Fruit fly (Drosophila melanogaster) whole organism, embryonic: Measurements from ENCODE around the gene eIF4E5.
A peak's percentile ranks its signal among the peaks of the same experiment; 100 is the strongest.

ENCODE experiments used
- Ada2b ChIP-seq: fragments of 200-800 bp; sonication (Bioruptor generic); IDR thresholded peaks from 2 replicates; pipeline ENCODE4 v1.3.6; 2022; ENCODE audit warnings: missing biosample characterization, missing genetic modification characterization
- Adf1 ChIP-seq: fragments of 200-800 bp; sonication (Bioruptor generic); IDR thresholded peaks from 2 replicates; pipeline ENCODE4 v1.3.6; 2022; ENCODE audit warnings: missing biosample characterization, missing genetic modification characterization
- B-H2 ChIP-seq: fragments of 200-800 bp; sonication (Bioruptor generic); optimal IDR thresholded peaks from 2 replicates; lab custom pipeline; 2018; ENCODE audit warnings: missing biosample characterization, mild to moderate bottlenecking, missing genetic modification characterization
- BtbVII ChIP-seq: fragments of 200-800 bp; sonication (Bioruptor generic); optimal IDR thresholded peaks from 3 replicates; lab custom pipeline; 2017; ENCODE audit warnings: missing biosample characterization, mild to moderate bottlenecking, missing genetic modification characterization
- Bteb2 ChIP-seq: fragments of 200-800 bp; sonication (Bioruptor generic); optimal IDR thresholded peaks from 2 replicates; lab custom pipeline; 2016; ENCODE audit warnings: missing biosample characterization, missing genetic modification characterization
- CG10209 ChIP-seq: fragments of 200-800 bp; sonication (Bioruptor generic); optimal IDR thresholded peaks from 3 replicates; lab custom pipeline; 2017; ENCODE audit warnings: missing biosample characterization, mild to moderate bottlenecking, missing genetic modification characterization, missing genetic modification reagents
- CG10366 ChIP-seq: fragments of 200-800 bp; sonication (Bioruptor generic); IDR thresholded peaks from 2 replicates; pipeline ENCODE4 v1.3.6; 2022; ENCODE audit warnings: missing biosample characterization, missing genetic modification characterization
- CG11560 ChIP-seq: fragments of 200-800 bp; sonication (Bioruptor generic); IDR thresholded peaks from 3 replicates; pipeline ENCODE4 v1.3.6; 2022; ENCODE audit warnings: missing biosample characterization, missing genetic modification characterization
- CG12155 ChIP-seq: fragments of 200-800 bp; sonication (Bioruptor generic); optimal IDR thresholded peaks from 3 replicates; lab custom pipeline; 2016; ENCODE audit warnings: missing biosample characterization, missing genetic modification characterization
- CG12236 ChIP-seq: fragments of 200-800 bp; sonication (Bioruptor generic); optimal IDR thresholded peaks from 2 replicates; lab custom pipeline; 2016; ENCODE audit warnings: missing biosample characterization, missing genetic modification characterization
- CG15514 ChIP-seq: fragments of 200-800 bp; sonication (Bioruptor generic); optimal IDR thresholded peaks from 3 replicates; lab custom pipeline; 2017; ENCODE audit warnings: missing biosample characterization, missing genetic modification characterization, mild to moderate bottlenecking, moderate library complexity, missing genetic modification reagents
- CG16815 ChIP-seq: fragments of 200-800 bp; sonication (Bioruptor generic); optimal IDR thresholded peaks from 3 replicates; lab custom pipeline; 2017; ENCODE audit warnings: missing biosample characterization, mild to moderate bottlenecking, missing genetic modification characterization
- CG17359 ChIP-seq: fragments of 200-800 bp; sonication (Bioruptor generic); optimal IDR thresholded peaks from 3 replicates; lab custom pipeline; 2018; ENCODE audit warnings: missing biosample characterization, mild to moderate bottlenecking, missing genetic modification characterization, moderate library complexity
- CG17829 ChIP-seq: fragments of 200-800 bp; optimal IDR thresholded peaks from 2 replicates; lab custom pipeline; 2019; ENCODE audit warnings: missing biosample characterization, mild to moderate bottlenecking, missing genetic modification characterization, moderate library complexity
- CG2129 ChIP-seq: fragments of 200-800 bp; sonication (Bioruptor generic); IDR thresholded peaks from 2 replicates; pipeline ENCODE4 v1.3.6; 2022; ENCODE audit warnings: missing biosample characterization, missing genetic modification characterization; ENCODE audit not compliant: partially characterized antibody
- CG30431 ChIP-seq: fragments of 200-800 bp; sonication (Bioruptor generic); optimal IDR thresholded peaks from 2 replicates; lab custom pipeline; 2017; ENCODE audit warnings: missing biosample characterization, missing genetic modification characterization
- CG34376 ChIP-seq: fragments of 200-800 bp; sonication (Bioruptor generic); optimal IDR thresholded peaks from 2 replicates; lab custom pipeline; 2018; ENCODE audit warnings: missing biosample characterization, mild to moderate bottlenecking, missing genetic modification characterization
- CG43689 ChIP-seq: fragments of 200-800 bp; sonication (Bioruptor generic); IDR thresholded peaks from 2 replicates; pipeline ENCODE4 v1.3.6; 2022; ENCODE audit warnings: missing biosample characterization, missing genetic modification characterization
- CG7357 ChIP-seq: fragments of 200-800 bp; sonication (Bioruptor generic); IDR thresholded peaks from 3 replicates; pipeline ENCODE4 v1.3.6; 2022; ENCODE audit warnings: missing biosample characterization, missing genetic modification characterization
- CG7372 ChIP-seq: fragments of 200-800 bp; sonication (Bioruptor generic); IDR thresholded peaks from 2 replicates; pipeline ENCODE4 v1.3.6; 2022; ENCODE audit warnings: missing biosample characterization, missing genetic modification characterization
- CG7839 ChIP-seq: fragments of 200-800 bp; sonication (Bioruptor generic); optimal IDR thresholded peaks from 3 replicates; lab custom pipeline; 2018; ENCODE audit warnings: missing biosample characterization, mild to moderate bottlenecking, missing genetic modification characterization, moderate library complexity
- CG8924 ChIP-seq: fragments of 200-800 bp; optimal IDR thresholded peaks from 3 replicates; lab custom pipeline; 2019; ENCODE audit warnings: missing biosample characterization, mild to moderate bottlenecking, missing genetic modification characterization, moderate library complexity
- CG9215 ChIP-seq: fragments of 200-800 bp; sonication (Bioruptor generic); IDR thresholded peaks from 2 replicates; pipeline ENCODE4 v1.3.6; 2022; ENCODE audit warnings: missing biosample characterization, missing genetic modification characterization
- CG9817 ChIP-seq: fragments of 200-800 bp; sonication (Bioruptor generic); optimal IDR thresholded peaks from 2 replicates; lab custom pipeline; 2018; ENCODE audit warnings: missing biosample characterization, mild to moderate bottlenecking, missing genetic modification characterization, moderate library complexity
- Deaf1 ChIP-seq: fragments of 200-800 bp; optimal IDR thresholded peaks from 3 replicates; lab custom pipeline; 2019; ENCODE audit warnings: missing biosample characterization, mild to moderate bottlenecking, missing genetic modification characterization, moderate library complexity
- E2f2 ChIP-seq: fragments of 200-800 bp; sonication (Bioruptor generic); IDR thresholded peaks from 2 replicates; pipeline ENCODE4 v1.3.6; 2022; ENCODE audit warnings: missing biosample characterization, missing genetic modification characterization
- GATAe ChIP-seq: fragments of 200-800 bp; sonication (Bioruptor generic); conservative IDR thresholded peaks from 2 replicates; pipeline ENCODE4 v1.3.6; 2022; ENCODE audit warnings: missing biosample characterization, missing genetic modification characterization
- Gug ChIP-seq: fragments of 200-800 bp; sonication (Bioruptor generic); IDR thresholded peaks from 4 replicates; pipeline ENCODE4 v1.3.6; 2022; ENCODE audit warnings: missing biosample characterization, missing genetic modification characterization
- HLH54F ChIP-seq: fragments of 200-800 bp; sonication (Bioruptor generic); optimal IDR thresholded peaks from 3 replicates; lab custom pipeline; 2016; ENCODE audit warnings: missing biosample characterization, missing genetic modification characterization
- Jarid2 ChIP-seq: fragments of 200-800 bp; sonication (Bioruptor generic); optimal IDR thresholded peaks from 3 replicates; lab custom pipeline; 2017; ENCODE audit warnings: mild to moderate bottlenecking, missing biosample characterization, missing genetic modification reagents, missing genetic modification characterization
- Lhr ChIP-seq: fragments of 200-800 bp; sonication (Bioruptor generic); optimal IDR thresholded peaks from 3 replicates; lab custom pipeline; 2017; ENCODE audit warnings: mild to moderate bottlenecking, missing biosample characterization, missing genetic modification reagents, missing genetic modification characterization
- Sin3A ChIP-seq: fragments of >200 bp; optimal IDR thresholded peaks from 2 replicates; lab custom pipeline; 2018
- Ssrp ChIP-seq: fragments of 200-800 bp; sonication (Bioruptor generic); optimal IDR thresholded peaks from 2 replicates; lab custom pipeline; 2018; ENCODE audit warnings: missing biosample characterization, mild to moderate bottlenecking, missing genetic modification characterization, moderate library complexity
- Xbp1 ChIP-seq: fragments of 200-800 bp; sonication (Bioruptor generic); optimal IDR thresholded peaks from 3 replicates; lab custom pipeline; 2016; ENCODE audit warnings: missing biosample characterization, mild to moderate bottlenecking, missing genetic modification characterization
- Xrp1 ChIP-seq: fragments of 200-800 bp; sonication (Bioruptor generic); IDR thresholded peaks from 2 replicates; pipeline ENCODE4 v1.3.6; 2022; ENCODE audit warnings: missing biosample characterization, missing genetic modification characterization
- br ChIP-seq: fragments of >200 bp; optimal IDR thresholded peaks from 2 replicates; lab custom pipeline; 2017
- chif ChIP-seq, 2 experiments: fragments of 200-800 bp; sonication (Bioruptor generic); optimal IDR thresholded peaks; 3 replicates each; lab custom pipeline; 2016; ENCODE audit warnings: missing biosample characterization in 2 of 2, missing genetic modification characterization in 2 of 2
- crol ChIP-seq: fragments of 200-800 bp; sonication (Bioruptor generic); IDR thresholded peaks from 2 replicates; pipeline ENCODE4 v1.3.6; 2022; ENCODE audit warnings: missing biosample characterization, missing genetic modification characterization
- dpn ChIP-seq, 2 experiments: fragments of 200-800 bp; sonication (Bioruptor generic); optimal IDR thresholded peaks; 3 replicates each; lab custom pipeline; 2016; ENCODE audit warnings: missing biosample characterization in 2 of 2, missing genetic modification characterization in 2 of 2
- fd3F ChIP-seq: fragments of 200-800 bp; sonication (Bioruptor generic); optimal IDR thresholded peaks from 2 replicates; lab custom pipeline; 2018; ENCODE audit warnings: missing biosample characterization, mild to moderate bottlenecking, missing genetic modification characterization, moderate library complexity
- gem ChIP-seq: fragments of 200-800 bp; sonication (Bioruptor generic); optimal IDR thresholded peaks from 2 replicates; lab custom pipeline; 2019; ENCODE audit warnings: missing biosample characterization, mild to moderate bottlenecking, missing genetic modification characterization, moderate library complexity
- ham ChIP-seq: fragments of 200-800 bp; sonication (Bioruptor generic); IDR thresholded peaks from 2 replicates; pipeline ENCODE4 v1.3.6; 2022; ENCODE audit warnings: missing biosample characterization, missing genetic modification characterization
- nmo ChIP-seq: fragments of 200-800 bp; sonication (Bioruptor generic); optimal IDR thresholded peaks from 2 replicates; lab custom pipeline; 2018; ENCODE audit warnings: missing biosample characterization, mild to moderate bottlenecking, missing genetic modification characterization, moderate library complexity
- onecut ChIP-seq: fragments of 200-800 bp; sonication (Bioruptor generic); IDR thresholded peaks from 2 replicates; pipeline ENCODE4 v1.3.6; 2022; ENCODE audit warnings: missing biosample characterization, missing genetic modification characterization
- org-1 ChIP-seq: fragments of 200-800 bp; sonication (Bioruptor generic); optimal IDR thresholded peaks from 2 replicates; lab custom pipeline; 2017; ENCODE audit warnings: missing biosample characterization, missing genetic modification characterization
- pnt ChIP-seq: fragments of 200-800 bp; sonication (Bioruptor generic); optimal IDR thresholded peaks from 3 replicates; lab custom pipeline; 2016; ENCODE audit warnings: missing biosample characterization, missing genetic modification characterization
- psq ChIP-seq: fragments of 200-800 bp; sonication (Bioruptor generic); optimal IDR thresholded peaks from 2 replicates; lab custom pipeline; 2017; ENCODE audit warnings: missing biosample characterization, missing genetic modification characterization
- repo ChIP-seq: fragments of 200-800 bp; sonication (Bioruptor generic); optimal IDR thresholded peaks from 2 replicates; lab custom pipeline; 2016; ENCODE audit warnings: missing biosample characterization, missing genetic modification characterization
- seq ChIP-seq: fragments of 200-800 bp; sonication (Bioruptor generic); IDR thresholded peaks from 2 replicates; pipeline ENCODE4 v1.3.6; 2022; ENCODE audit warnings: missing biosample characterization, missing genetic modification characterization
- slbo ChIP-seq: fragments of 200-800 bp; sonication (Bioruptor generic); IDR thresholded peaks from 2 replicates; pipeline ENCODE4 v1.3.6; 2022; ENCODE audit warnings: missing biosample characterization, missing genetic modification characterization
- so ChIP-seq: fragments of 200-800 bp; sonication (Bioruptor generic); IDR thresholded peaks from 3 replicates; pipeline ENCODE4 v1.3.6; 2022; ENCODE audit warnings: missing biosample characterization, missing genetic modification characterization

eIF4E5 gene

dm6 chr3L:7863766-7864305 is 30.8 kb upstream of the eIF4E5 start (continued):
- TF ChIP-seq Xbp1 (GFP tag; lab: Kevin White, UChicago) (peak; percentile 49), ham (0 out of 2 replicates have a peak, but pooled peaks have one; percentile 10), B-H2 (GFP tag; lab: Kevin White, UChicago) (peak; percentile 12), CG10366 (peak; percentile 43; the same call in 1 of the 2 replicates), crol (peak; percentile 50), so (GFP tag; lab: Robert Waterston, UW) (peak; percentile 58; the same call in 2 of the 3 replicates), CG2129 (GFP tag; lab: Robert Waterston, UW) (no peak), CG15514 (peak; percentile 41), Adf1 (GFP tag; lab: Robert Waterston, UW) (peak; percentile 57), CG12236 (no peak), Ssrp (tag; lab: Kevin White, UChicago) (peak; percentile 33), BtbVII (peak; percentile 63), dpn (GFP tag; optimal IDR thresholded peaks at IDR 0.05; lab: Kevin White, UChicago) (peak; percentile 9 to 67), CG16815 (peak; percentile 44), CG8924 (tag; lab: Kevin White, UChicago) (peak; percentile 67), onecut (peak; percentile 21; the same call in 1 of the 2 replicates), fd3F (GFP tag; lab: Kevin White, UChicago) (peak; percentile 73), CG30431 (peak; percentile 8), repo (no peak), CG9215 (GFP tag; lab: Robert Waterston, UW) (peak; percentile 81), CG10209 (GFP tag; lab: Kevin White, UChicago) (peak; percentile 70), CG17829 (tag; lab: Kevin White, UChicago) (peak; percentile 32), org-1 (GFP tag; lab: Kevin White, UChicago) (peak; percentile 33), Lhr (GFP tag; lab: Kevin White, UChicago) (no peak), E2f2 (GFP tag; lab: Robert Waterston, UW) (peak; percentile 49; the same call in 1 of the 2 replicates), CG17359 (tag; lab: Kevin White, UChicago) (peak; percentile 19), CG34376 (GFP tag; lab: Kevin White, UChicago) (peak; percentile 8), GATAe (GFP tag; lab: Robert Waterston, UW) (peak; percentile 68), pnt (no peak), Xrp1 (GFP tag; lab: Robert Waterston, UW) (peak; percentile 51; the same call in 1 of the 2 replicates), CG12155 (GFP tag; lab: Kevin White, UChicago) (peak; percentile 60), Gug (GFP tag; lab: Robert Waterston, UW) (peak; percentile 36; the same call in 1 of the 4 replicates), HLH54F (GFP tag; lab: Kevin White, UChicago) (peak; percentile 51), Sin3A (lab: Kevin White, UChicago) (no peak), nmo (GFP tag; lab: Kevin White, UChicago) (peak; percentile 69), br (lab: Kevin White, UChicago) (no peak), CG7372 (GFP tag; lab: Robert Waterston, UW) (peak; percentile 80), Bteb2 (peak; percentile 65), CG9817 (tag; lab: Kevin White, UChicago) (peak; percentile 63), CG11560 (tag; lab: Robert Waterston, UW) (peak; percentile 64; the same call in 2 of the 3 replicates), gem (tag; lab: Kevin White, UChicago) (peak; percentile 86), CG7839 (tag; lab: Kevin White, UChicago) (peak; percentile 85), psq (GFP tag; lab: Kevin White, UChicago) (peak; percentile 7), slbo (GFP tag; lab: Robert Waterston, UW) (peak; percentile 92), Deaf1 (tag; lab: Kevin White, UChicago) (peak; percentile 47), Jarid2 (peak; percentile 41), seq (GFP tag; lab: Robert Waterston, UW) (peak; percentile 69), chif (GFP tag; optimal IDR thresholded peaks at IDR 0.05; lab: Kevin White, UChicago) (no peak), CG7357 (peak; percentile 48; the same call in 1 of the 3 replicates), CG43689 (peak; percentile 44; the same call in 1 of the 2 replicates), Ada2b (GFP tag; lab: Robert Waterston, UW) (peak; percentile 69)
